1 fruit fly cellular context compared by ENCODE assay signal in the genomic region with DNA sequence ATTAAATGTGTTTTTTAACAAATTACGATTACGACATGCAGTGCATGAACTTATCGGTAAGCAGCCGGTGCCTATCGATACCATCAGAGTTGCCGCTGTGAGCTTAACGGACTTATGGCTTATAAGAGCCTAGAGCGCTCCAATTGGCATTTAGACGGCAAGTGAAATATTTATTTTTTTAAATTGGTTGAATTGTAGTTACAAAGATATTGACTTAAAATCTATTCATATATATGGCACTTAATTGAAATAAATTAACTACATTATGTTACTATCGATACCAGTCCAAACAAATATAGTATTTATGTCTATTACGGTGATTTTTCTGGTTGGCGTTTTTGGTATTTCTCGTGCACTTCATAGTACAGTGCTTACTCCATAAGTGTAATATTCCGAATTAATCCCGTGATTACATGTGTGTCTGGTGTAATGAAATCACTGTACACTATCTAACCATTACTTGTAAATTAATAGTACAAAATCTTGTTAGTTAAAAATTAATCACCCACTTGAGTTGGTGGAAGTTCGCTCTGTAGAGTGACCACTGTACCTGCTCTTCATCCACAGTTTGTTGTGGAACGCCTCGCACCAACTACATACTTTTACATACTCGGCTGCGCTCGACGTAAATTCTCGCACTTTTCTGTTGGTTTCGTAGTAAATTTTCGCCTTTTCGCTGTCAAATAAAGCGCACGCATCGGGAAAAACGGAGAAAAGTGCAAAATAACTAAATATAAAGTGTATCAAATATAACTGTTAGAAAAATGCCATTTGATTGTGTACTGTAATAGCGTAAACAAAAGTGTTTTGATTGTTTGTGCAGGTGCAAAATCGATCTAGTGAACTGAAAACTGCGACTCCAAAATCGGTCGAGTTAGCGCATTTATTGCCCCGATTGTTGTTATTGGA.
TF ChIP-seq lines count a peak whose summit lies in the region.

A gene (minus strand): TSS at position 71 of the 909 bp plus-strand sequence.
A gene (plus strand): TSS at position 563 of the 909 bp plus-strand sequence.

TF ChIP-seq in whole organism, embryonic, 481 proteins besides CTCF, POLR2A, EP300 and RAD21 (continued from another document and continues in another):
- TF ChIP-seq CG6765 (GFP tag; optimal IDR thresholded peaks at IDR 0.05; lab: Kevin White, UChicago) (peak; percentile 100), bab2 (GFP tag; optimal IDR thresholded peaks at IDR 0.05; lab: Kevin White, UChicago) (peak; percentile 100), knrl (GFP tag; IDR thresholded peaks at IDR 0.05; lab: Robert Waterston, UW; ENCODE audit: partially characterized antibody) (peak; percentile 87), Meics (GFP tag; optimal IDR thresholded peaks at IDR 0.05; lab: Kevin White, UChicago) (peak; percentile 100), CG3407 (GFP tag; optimal IDR thresholded peaks at IDR 0.05; lab: Kevin White, UChicago) (peak; percentile 99), CG18599 (GFP tag; optimal IDR thresholded peaks at IDR 0.05; lab: Kevin White, UChicago) (peak; percentile 100), tgo (GFP tag; IDR thresholded peaks at IDR 0.05; lab: Robert Waterston, UW) (peak; percentile 100), Spps (tag; optimal IDR thresholded peaks at IDR 0.05; lab: Kevin White, UChicago) (peak; percentile 99), odd (GFP tag; optimal IDR thresholded peaks at IDR 0.05; lab: Kevin White, UChicago) (peak; percentile 100), CG6689 (GFP tag; IDR thresholded peaks at IDR 0.05; lab: Robert Waterston, UW) (peak; percentile 100), Ada2b (GFP tag; IDR thresholded peaks at IDR 0.05; lab: Robert Waterston, UW) (peak; percentile 100), Sin3A (optimal IDR thresholded peaks at IDR 0.05; lab: Kevin White, UChicago) (peak; percentile 55), CG31365 (tag; optimal IDR thresholded peaks at IDR 0.05; lab: Kevin White, UChicago) (peak; percentile 97), CG1832 (GFP tag; optimal IDR thresholded peaks at IDR 0.05; lab: Kevin White, UChicago) (no peak), exex (tag; optimal IDR thresholded peaks at IDR 0.05; lab: Kevin White, UChicago) (peak; percentile 98), CG9609 (GFP tag; optimal IDR thresholded peaks at IDR 0.05; lab: Kevin White, UChicago) (peak; percentile 100), HLHmδ (GFP tag; optimal IDR thresholded peaks at IDR 0.05; lab: Kevin White, UChicago) (peak; percentile 86), bowl (GFP tag; IDR thresholded peaks at IDR 0.05; lab: Robert Waterston, UW) (peak; percentile 100), CG6654 (GFP tag; optimal IDR thresholded peaks at IDR 0.05; lab: Kevin White, UChicago) (peak; percentile 95), CG33213 (GFP tag; optimal IDR thresholded peaks at IDR 0.05; lab: Kevin White, UChicago) (peak; percentile 100), CG18262 (tag; optimal IDR thresholded peaks at IDR 0.05; lab: Kevin White, UChicago) (peak; percentile 100), CG7271 (tag; optimal IDR thresholded peaks at IDR 0.05; lab: Kevin White, UChicago) (peak; percentile 99), CG8944 (GFP tag; optimal IDR thresholded peaks at IDR 0.05; lab: Kevin White, UChicago) (peak; percentile 100), CG14860 (GFP tag; IDR thresholded peaks at IDR 0.05; lab: Robert Waterston, UW; ENCODE audit: partially characterized antibody) (peak; percentile 86), CG32532 (GFP tag; IDR thresholded peaks at IDR 0.05; lab: Robert Waterston, UW) (peak; percentile 100), E2f2 (GFP tag; IDR thresholded peaks at IDR 0.05; lab: Robert Waterston, UW) (peak; percentile 95), corto (GFP tag; optimal IDR thresholded peaks at IDR 0.05; lab: Kevin White, UChicago) (no peak), CG13775 (GFP tag; optimal IDR thresholded peaks at IDR 0.05; lab: Kevin White, UChicago) (peak; percentile 99), CG7357 (GFP tag; IDR thresholded peaks at IDR 0.05; lab: Robert Waterston, UW) (peak; percentile 99), CG14667 (GFP tag; IDR thresholded peaks at IDR 0.05; lab: Robert Waterston, UW) (peak; percentile 100), Hr51 (GFP tag; optimal IDR thresholded peaks at IDR 0.05; lab: Kevin White, UChicago) (peak; percentile 100), ara (GFP tag; IDR thresholded peaks at IDR 0.05; lab: Robert Waterston, UW) (peak; percentile 100), Chrac-16 (GFP tag; optimal IDR thresholded peaks at IDR 0.05; lab: Kevin White, UChicago) (peak; percentile 100), slp2 (GFP tag; optimal IDR thresholded peaks at IDR 0.05; lab: Kevin White, UChicago) (peak; percentile 100), fd3F (GFP tag; optimal IDR thresholded peaks at IDR 0.05; lab: Kevin White, UChicago) (peak; percentile 100), chinmo (GFP tag; IDR thresholded peaks at IDR 0.05; lab: Robert Waterston, UW; ENCODE audit: partially characterized antibody) (0 out of 4 replicates have a peak, but pooled peaks have one; percentile 36), chm (GFP tag; IDR thresholded peaks at IDR 0.05; lab: Robert Waterston, UW) (peak; percentile 100), jumu (GFP tag; optimal IDR thresholded peaks at IDR 0.05; lab: Kevin White, UChicago) (peak; percentile 100), Ets97D (GFP tag; optimal IDR thresholded peaks at IDR 0.05; lab: Kevin White, UChicago) (peak; percentile 97), ac (GFP tag; optimal IDR thresholded peaks at IDR 0.05; lab: Kevin White, UChicago) (peak; percentile 99), CG15696 (tag; optimal IDR thresholded peaks at IDR 0.05; lab: Kevin White, UChicago) (peak; percentile 99), CG2202 (tag; optimal IDR thresholded peaks at IDR 0.05; lab: Kevin White, UChicago) (peak; percentile 99), da (GFP tag; optimal IDR thresholded peaks at IDR 0.05; lab: Kevin White, UChicago) (peak; percentile 99), kay (GFP tag; optimal IDR thresholded peaks at IDR 0.05; lab: Kevin White, UChicago) (peak; percentile 99), sd (tag; optimal IDR thresholded peaks at IDR 0.05; lab: Kevin White, UChicago) (peak; percentile 99), Six4 (GFP tag; optimal IDR thresholded peaks at IDR 0.05; lab: Kevin White, UChicago) (peak; percentile 100), Aef1 (GFP tag; IDR thresholded peaks at IDR 0.05; lab: Robert Waterston, UW) (peak; percentile 100), CG4282 (GFP tag; optimal IDR thresholded peaks at IDR 0.05; lab: Kevin White, UChicago) (peak; percentile 99), CG2875 (GFP tag; optimal IDR thresholded peaks at IDR 0.05; lab: Kevin White, UChicago) (peak; percentile 100), lbe (GFP tag; optimal IDR thresholded peaks at IDR 0.05; lab: Kevin White, UChicago) (peak; percentile 99), CG10366 (GFP tag; IDR thresholded peaks at IDR 0.05; lab: Robert Waterston, UW) (peak; percentile 100), CG7987 (GFP tag; optimal IDR thresholded peaks at IDR 0.05; lab: Kevin White, UChicago) (peak; percentile 99), Xrp1 (GFP tag; IDR thresholded peaks at IDR 0.05; lab: Robert Waterston, UW) (peak; percentile 100), CG6854 (GFP tag; optimal IDR thresholded peaks at IDR 0.05; lab: Kevin White, UChicago) (peak; percentile 100), pzg (GFP tag; optimal IDR thresholded peaks at IDR 0.05; lab: Kevin White, UChicago) (peak; percentile 88), oc (tag; optimal IDR thresholded peaks at IDR 0.05; lab: Kevin White, UChicago) (peak; percentile 100), Lpt (GFP tag; optimal IDR thresholded peaks at IDR 0.05; lab: Kevin White, UChicago) (no peak), CG4820 (GFP tag; optimal IDR thresholded peaks at IDR 0.05; lab: Kevin White, UChicago) (peak; percentile 99), CG12744 (GFP tag; optimal IDR thresholded peaks at IDR 0.05; lab: Kevin White, UChicago) (peak; percentile 100), cwo (GFP tag; optimal IDR thresholded peaks at IDR 0.05; lab: Kevin White, UChicago) (peak; percentile 99), CG2678 (tag; optimal IDR thresholded peaks at IDR 0.05; lab: Kevin White, UChicago) (peak; percentile 100), Dfd (GFP tag; optimal IDR thresholded peaks at IDR 0.05; lab: Kevin White, UChicago) (no peak), schlank (tag; optimal IDR thresholded peaks at IDR 0.05; lab: Kevin White, UChicago) (peak; percentile 100), B-H2 (GFP tag; optimal IDR thresholded peaks at IDR 0.05; lab: Kevin White, UChicago) (peak; percentile 99), tap (tag; optimal IDR thresholded peaks at IDR 0.05; lab: Kevin White, UChicago) (peak; percentile 100), CG42726 (GFP tag; IDR thresholded peaks at IDR 0.05; lab: Robert Waterston, UW; ENCODE audit: partially characterized antibody) (peak; percentile 64), CG12236 (GFP tag; optimal IDR thresholded peaks at IDR 0.05; lab: Kevin White, UChicago) (peak; percentile 99), Sry-δ (GFP tag; optimal IDR thresholded peaks at IDR 0.05; lab: Kevin White, UChicago) (peak; percentile 87), CG34224 (GFP tag; IDR thresholded peaks at IDR 0.05; lab: Robert Waterston, UW; ENCODE audit: partially characterized antibody) (peak; percentile 81), nau (GFP tag; optimal IDR thresholded peaks at IDR 0.05; lab: Kevin White, UChicago) (peak; percentile 100), mam (GFP tag; optimal IDR thresholded peaks at IDR 0.05; lab: Kevin White, UChicago) (peak; percentile 100), CG10959 (GFP tag; IDR thresholded peaks at IDR 0.05; lab: Robert Waterston, UW) (peak; percentile 100), CG9437 (GFP tag; optimal IDR thresholded peaks at IDR 0.05; lab: Kevin White, UChicago) (peak; percentile 96), sqz (GFP tag; optimal IDR thresholded peaks at IDR 0.05; lab: Kevin White, UChicago) (peak; percentile 99), dmrt99B (tag; optimal IDR thresholded peaks at IDR 0.05; lab: Kevin White, UChicago) (peak; percentile 100), E2f1 (GFP tag; IDR thresholded peaks at IDR 0.05; lab: Robert Waterston, UW) (peak; percentile 100), nmo (GFP tag; optimal IDR thresholded peaks at IDR 0.05; lab: Kevin White, UChicago) (peak; percentile 100), CG17912 (GFP tag; optimal IDR thresholded peaks at IDR 0.05; lab: Kevin White, UChicago) (peak; percentile 99), Eip74EF (GFP tag; optimal IDR thresholded peaks at IDR 0.05; lab: Kevin White, UChicago) (peak in 1 of 2 experiments; percentile 100), CG13123 (GFP tag; optimal IDR thresholded peaks at IDR 0.05; lab: Kevin White, UChicago) (peak; percentile 99), CG4424 (GFP tag; optimal IDR thresholded peaks at IDR 0.05; lab: Kevin White, UChicago) (peak; percentile 100), aop (GFP tag; IDR thresholded peaks at IDR 0.05; lab: Robert Waterston, UW) (peak; percentile 99), ro (GFP tag; IDR thresholded peaks at IDR 0.05; lab: Robert Waterston, UW) (peak; percentile 99), Nf-YA (GFP tag; IDR thresholded peaks at IDR 0.05; lab: Robert Waterston, UW) (peak; percentile 100), Hand (GFP tag; optimal IDR thresholded peaks at IDR 0.05; lab: Kevin White, UChicago) (peak; percentile 99), Rfx (GFP tag; IDR thresholded peaks at IDR 0.05; lab: Robert Waterston, UW) (peak; percentile 100), h (optimal IDR thresholded peaks at IDR 0.05; lab: Kevin White, UChicago) (no peak), tna (GFP tag; IDR thresholded peaks at IDR 0.05; lab: Robert Waterston, UW; ENCODE audit: partially characterized antibody) (peak; percentile 53), lola (GFP tag; optimal IDR thresholded peaks at IDR 0.05; lab: Kevin White, UChicago) (peak in 1 of 3 experiments; percentile 99), CG31388 (GFP tag; optimal IDR thresholded peaks at IDR 0.05; lab: Kevin White, UChicago) (peak; percentile 99), CG8089 (GFP tag; optimal IDR thresholded peaks at IDR 0.05; lab: Kevin White, UChicago) (peak; percentile 100), her (GFP tag; optimal IDR thresholded peaks at IDR 0.05; lab: Kevin White, UChicago) (peak; percentile 98), zen (tag; optimal IDR thresholded peaks at IDR 0.05; lab: Kevin White, UChicago) (peak; percentile 100), CG15514 (GFP tag; optimal IDR thresholded peaks at IDR 0.05; lab: Kevin White, UChicago) (peak; percentile 96), lmd (GFP tag; IDR thresholded peaks at IDR 0.05; lab: Robert Waterston, UW) (peak; percentile 100), eve (GFP tag; optimal IDR thresholded peaks at IDR 0.05; lab: Kevin White, UChicago) (peak in 1 of 2 experiments; percentile 62), CG7745 (tag; optimal IDR thresholded peaks at IDR 0.05; lab: Kevin White, UChicago) (peak; percentile 97), sna (GFP tag; IDR thresholded peaks at IDR 0.05; lab: Robert Waterston, UW; ENCODE audit: partially characterized antibody) (peak; percentile 85), CG4404 (GFP tag; IDR thresholded peaks at IDR 0.05; lab: Robert Waterston, UW) (peak; percentile 100), CG5180 (GFP tag; optimal IDR thresholded peaks at IDR 0.05; lab: Kevin White, UChicago) (peak; percentile 94), fd96Cb (tag; optimal IDR thresholded peaks at IDR 0.05; lab: Kevin White, UChicago) (peak; percentile 100), Bdp1 (GFP tag; optimal IDR thresholded peaks at IDR 0.05; lab: Kevin White, UChicago) (peak; percentile 96), CG7928 (GFP tag; optimal IDR thresholded peaks at IDR 0.05; lab: Kevin White, UChicago) (peak; percentile 88), CG34422 (GFP tag; IDR thresholded peaks at IDR 0.05; lab: Robert Waterston, UW) (peak; percentile 100), YL-1 (GFP tag; optimal IDR thresholded peaks at IDR 0.05; lab: Kevin White, UChicago) (peak; percentile 99), lov (optimal IDR thresholded peaks at IDR 0.05; lab: Kevin White, UChicago) (no peak), lov (GFP tag; IDR thresholded peaks at IDR 0.05; lab: Robert Waterston, UW) (peak; percentile 100), pho (GFP tag; optimal IDR thresholded peaks at IDR 0.05; lab: Kevin White, UChicago) (peak; percentile 100), btn (GFP tag; optimal IDR thresholded peaks at IDR 0.05; lab: Kevin White, UChicago) (peak; percentile 99), yki (optimal IDR thresholded peaks at IDR 0.05; lab: Kevin White, UChicago) (peak; percentile 10), scrt (GFP tag; optimal IDR thresholded peaks at IDR 0.05; lab: Kevin White, UChicago) (peak; percentile 99), HmgD (GFP tag; optimal IDR thresholded peaks at IDR 0.05; lab: Kevin White, UChicago) (peak; percentile 99), wdn (GFP tag; IDR thresholded peaks at IDR 0.05; lab: Robert Waterston, UW) (peak; percentile 100), CG15269 (tag; optimal IDR thresholded peaks at IDR 0.05; lab: Kevin White, UChicago) (peak; percentile 100), ind (GFP tag; optimal IDR thresholded peaks at IDR 0.05; lab: Kevin White, UChicago) (peak; percentile 100), hth (optimal IDR thresholded peaks at IDR 0.05; lab: Kevin White, UChicago) (no peak), NfI (GFP tag; optimal IDR thresholded peaks at IDR 0.05; lab: Kevin White, UChicago) (peak; percentile 100), CG1529 (GFP tag; optimal IDR thresholded peaks at IDR 0.05; lab: Kevin White, UChicago) (peak; percentile 100)
